Fruit fly (Drosophila melanogaster) Kc167 (cell line): ENCODE data around the gene Jhbp3.

ENCODE experiments used
- Myc ChIP-seq: fragments of >200 bp; optimal IDR thresholded peaks from 2 replicates; lab custom pipeline; 2017; ENCODE audit warnings: missing external identifiers
- Sin3A ChIP-seq: fragments of >200 bp; optimal IDR thresholded peaks from 2 replicates; lab custom pipeline; 2018; ENCODE audit warnings: missing external identifiers
- h ChIP-seq: fragments of >200 bp; optimal IDR thresholded peaks from 3 replicates; lab custom pipeline; 2018; ENCODE audit warnings: missing external identifiers
- insv ChIP-seq: fragments of >200 bp; optimal IDR thresholded peaks from 3 replicates; lab custom pipeline; 2018; ENCODE audit warnings: missing external identifiers
- psq ChIP-seq: fragments of >200 bp; optimal IDR thresholded peaks from 2 replicates; lab custom pipeline; 2017; ENCODE audit warnings: missing external identifiers
- ttk ChIP-seq: sonication (Bioruptor generic); optimal IDR thresholded peaks from 2 replicates; lab custom pipeline; 2017; ENCODE audit warnings: missing external identifiers

Gene Jhbp3

dm6 chr3R:4955152-4955551, at the start of gene Jhbp3:
Gene Jhbp3, minus strand, starts transcription at chr3R:4955252.
- TF ChIP-seq psq (lab: Kevin White, UChicago), result no peak
- TF ChIP-seq Sin3A (lab: Kevin White, UChicago), result no peak
- no peak for TF ChIP-seq Myc (lab: Kevin White, UChicago)
- TF ChIP-seq insv (lab: Kevin White, UChicago), result no peak
- TF ChIP-seq ttk (lab: Kevin White, UChicago), result no peak
- no peak for TF ChIP-seq h (lab: Kevin White, UChicago)

dm6 chr3R:5000663-5001062, 45.6 kb upstream of the Jhbp3 start:
- TF ChIP-seq psq (lab: Kevin White, UChicago) (no peak), Sin3A (lab: Kevin White, UChicago) (no peak), ttk (lab: Kevin White, UChicago) (no peak), h (lab: Kevin White, UChicago) (no peak), insv (lab: Kevin White, UChicago) (no peak), Myc (lab: Kevin White, UChicago) (no peak)

- no peak for TF ChIP-seq Myc (lab: Kevin White, UChicago)
- TF ChIP-seq insv (lab: Kevin White, UChicago), result no peak
- TF ChIP-seq Sin3A (lab: Kevin White, UChicago), result no peak
- TF ChIP-seq ttk (lab: Kevin White, UChicago), result no peak
- TF ChIP-seq h (lab: Kevin White, UChicago), result no peak
- TF ChIP-seq psq (lab: Kevin White, UChicago), result no peak
Observed at dm6 chr3R:4998739-4999138, 43.7 kb upstream of the Jhbp3 start.

DNA sequence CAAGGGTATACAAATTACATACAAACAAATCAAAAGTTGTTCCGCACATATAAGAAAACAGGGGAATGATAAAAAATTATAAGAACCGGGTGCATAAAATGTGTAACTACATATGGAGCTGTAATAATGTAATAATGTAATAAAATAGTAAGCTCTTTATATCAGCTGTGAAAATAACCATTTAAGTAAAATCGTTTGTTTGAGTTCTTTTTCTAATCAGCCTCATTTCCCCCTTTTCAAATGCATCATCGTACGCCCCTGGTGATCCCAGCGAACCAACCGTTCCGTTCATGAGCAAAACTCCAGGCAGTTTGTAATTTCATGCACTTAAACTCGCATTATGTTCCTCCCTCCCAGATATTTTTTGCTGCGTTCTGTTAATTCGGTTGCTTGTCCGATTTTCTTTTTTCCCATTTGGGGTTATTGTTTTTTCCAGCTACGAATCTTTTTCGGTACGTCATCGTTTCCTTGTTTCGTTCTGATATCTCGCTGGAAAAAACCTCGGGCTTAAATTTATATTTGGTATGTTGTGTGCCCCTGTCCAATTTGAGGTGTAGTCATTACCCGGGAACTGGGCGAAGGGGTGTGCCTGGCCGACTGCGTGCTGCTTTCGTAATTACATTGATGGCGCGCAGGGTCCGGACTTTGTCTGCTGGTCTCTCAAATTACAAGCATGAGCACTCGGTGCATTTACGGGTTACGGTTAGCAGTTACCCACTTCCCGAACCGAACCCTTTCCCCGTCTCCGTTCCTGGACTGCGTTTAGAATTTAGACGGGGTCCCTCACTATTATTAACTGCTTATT, 42.5 kb upstream of the Jhbp3 start:
- TF ChIP-seq h (lab: Kevin White, UChicago) (no peak), Myc (lab: Kevin White, UChicago) (no peak), insv (lab: Kevin White, UChicago) (no peak), Sin3A (lab: Kevin White, UChicago) (no peak)

DNA sequence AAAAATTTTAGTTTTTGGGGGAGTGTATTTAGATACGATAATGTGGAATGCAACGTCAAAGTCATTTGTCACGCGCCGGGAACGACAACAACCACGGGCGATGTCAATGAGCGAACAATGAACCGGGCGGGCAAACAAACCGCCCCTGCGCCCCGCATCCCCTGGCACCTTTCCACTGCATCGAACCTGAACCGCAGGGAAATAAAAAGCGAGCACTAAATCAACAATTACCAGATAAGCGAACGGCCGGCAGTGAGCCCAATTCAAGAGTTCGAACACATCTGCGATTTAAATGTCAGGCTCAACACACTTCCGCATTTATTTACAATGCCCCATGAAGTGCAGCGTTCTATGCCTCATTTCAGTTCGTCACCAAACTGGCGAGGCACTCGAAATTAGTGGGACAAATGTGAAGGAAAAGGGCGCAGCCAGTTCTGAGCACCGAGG, 41.5 kb upstream of the Jhbp3 start:
- TF ChIP-seq Sin3A (lab: Kevin White, UChicago) (no peak), Myc (lab: Kevin White, UChicago) (no peak), insv (lab: Kevin White, UChicago) (no peak), h (lab: Kevin White, UChicago) (no peak), psq (lab: Kevin White, UChicago) (no peak), ttk (lab: Kevin White, UChicago) (no peak)

dm6 chr3R:4995549-4996277, 40.7 kb upstream of the Jhbp3 start:
- TF ChIP-seq psq (lab: Kevin White, UChicago) (no peak), h (lab: Kevin White, UChicago) (no peak), Sin3A (lab: Kevin White, UChicago) (no peak), Myc (lab: Kevin White, UChicago) (no peak), insv (lab: Kevin White, UChicago) (no peak), ttk (lab: Kevin White, UChicago) (no peak)

DNA sequence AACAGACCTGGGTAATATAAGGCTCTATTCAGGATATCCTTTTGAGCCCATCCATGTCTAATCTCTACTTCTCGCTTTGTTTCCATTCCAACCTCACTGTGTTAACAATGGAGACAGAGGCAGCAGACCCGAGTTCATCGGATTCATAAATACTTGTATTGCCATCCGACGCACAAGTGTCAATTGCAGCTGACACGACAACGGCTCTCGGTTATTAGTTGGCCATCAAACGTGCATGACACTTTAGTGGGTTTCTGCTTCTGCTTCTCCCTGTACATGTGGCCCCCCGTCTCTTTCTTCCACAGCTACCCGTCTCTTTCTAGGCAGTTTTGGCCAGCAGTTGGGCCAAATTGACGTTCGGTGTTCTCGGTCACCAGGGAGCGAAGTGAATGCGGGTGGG, 39.6 kb upstream of the Jhbp3 start:
- TF ChIP-seq Sin3A (lab: Kevin White, UChicago) (no peak), insv (lab: Kevin White, UChicago) (no peak), ttk (lab: Kevin White, UChicago) (no peak), h (lab: Kevin White, UChicago) (no peak), Myc (lab: Kevin White, UChicago) (no peak), psq (lab: Kevin White, UChicago) (no peak)

dm6 chr3R:4993385-4993784, 38.3 kb upstream of the Jhbp3 start:
- no peak for TF ChIP-seq Myc (lab: Kevin White, UChicago)
- no peak for TF ChIP-seq Sin3A (lab: Kevin White, UChicago)
- TF ChIP-seq insv (lab: Kevin White, UChicago), result no peak

- TF ChIP-seq insv (lab: Kevin White, UChicago), result no peak
- no peak for TF ChIP-seq h (lab: Kevin White, UChicago)
- no peak for TF ChIP-seq Sin3A (lab: Kevin White, UChicago)
- no peak for TF ChIP-seq ttk (lab: Kevin White, UChicago)
- TF ChIP-seq psq (lab: Kevin White, UChicago), result no peak
- TF ChIP-seq Myc (lab: Kevin White, UChicago), result no peak
Observed at dm6 chr3R:4992227-4992737, 37.2 kb upstream of the Jhbp3 start.

DNA sequence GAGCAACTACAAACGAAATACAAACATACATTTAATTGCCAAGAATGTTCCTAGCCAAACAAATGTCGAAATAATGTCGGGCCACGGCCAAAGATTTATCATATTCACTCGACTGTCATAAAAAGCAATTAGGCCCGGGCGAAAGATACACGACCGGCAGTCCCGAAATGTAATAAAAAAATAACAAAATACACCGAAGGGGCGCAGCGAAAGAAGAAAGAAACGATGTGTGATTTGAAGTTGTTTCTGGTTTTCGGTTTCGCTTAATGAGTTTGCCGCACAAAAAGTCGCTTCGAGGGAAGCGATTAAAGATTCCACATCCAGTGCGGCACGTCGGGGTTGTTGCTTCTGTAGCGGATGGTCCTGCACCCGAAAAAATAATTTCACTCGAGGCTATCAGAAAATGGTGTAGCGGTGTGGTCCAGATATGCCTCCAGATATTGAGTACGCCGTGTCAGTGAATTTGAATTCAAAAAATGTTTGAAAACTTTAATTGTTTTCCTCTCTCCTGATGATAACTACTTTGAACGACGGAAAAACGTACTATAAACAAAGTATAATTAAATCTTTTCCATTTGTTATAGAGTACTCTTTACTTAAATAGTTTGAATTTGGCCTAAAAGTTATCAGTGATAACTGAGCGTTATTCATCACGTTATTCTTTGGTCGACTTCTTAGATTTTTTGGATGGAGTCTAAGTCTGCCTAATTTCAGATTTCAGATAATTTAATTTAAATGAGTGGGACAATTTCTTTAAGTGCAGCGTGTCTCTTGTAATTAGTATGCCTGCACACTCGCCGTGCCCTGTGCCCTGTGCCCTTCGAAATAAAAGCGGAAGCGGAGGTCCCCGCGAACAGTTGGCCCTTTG, 34.3 kb upstream of the Jhbp3 start:
- TF ChIP-seq psq (lab: Kevin White, UChicago), result no peak
- no peak for TF ChIP-seq Myc (lab: Kevin White, UChicago)
- TF ChIP-seq Sin3A (lab: Kevin White, UChicago), result no peak
- TF ChIP-seq ttk (lab: Kevin White, UChicago), result no peak
- no peak for TF ChIP-seq insv (lab: Kevin White, UChicago)
- no peak for TF ChIP-seq h (lab: Kevin White, UChicago)
